Fruit fly (Drosophila melanogaster): ENCODE results near the gene CG34296.
A peak's percentile ranks its signal among the peaks of the same experiment; 100 is the strongest.

CG34296 gene

dm6 chr3R:29758129-29758733 lies 35.9 kb downstream of the CG34296 start (continued):
- peak; percentile 59 for TF ChIP-seq acj6 (GFP tag; optimal IDR thresholded peaks at IDR 0.05)
- peak; percentile 23 for TF ChIP-seq spab (GFP tag; optimal IDR thresholded peaks at IDR 0.05)
- TF ChIP-seq CG9139 (GFP tag; optimal IDR thresholded peaks at IDR 0.05) = no peak
- TF ChIP-seq Ets21C (GFP tag; optimal IDR thresholded peaks at IDR 0.05) = no peak
- TF ChIP-seq svp (GFP tag) = peak; percentile 63
- peak; percentile 78 for TF ChIP-seq CG32006 (GFP tag; optimal IDR thresholded peaks at IDR 0.05)
- peak; percentile 83 for TF ChIP-seq CG8119 (GFP tag; IDR thresholded peaks at IDR 0.05)
- TF ChIP-seq Hr38 (GFP tag; optimal IDR thresholded peaks at IDR 0.05) = no peak
- peak; percentile 59 for TF ChIP-seq Met (GFP tag; optimal IDR thresholded peaks at IDR 0.05)
- no peak for TF ChIP-seq CG6854 (GFP tag; optimal IDR thresholded peaks at IDR 0.05)
- peak; percentile 34 for TF ChIP-seq CG11902 (GFP tag; optimal IDR thresholded peaks at IDR 0.05)
- TF ChIP-seq CG6163 (GFP tag; IDR thresholded peaks at IDR 0.05) = peak; percentile 85
- TF ChIP-seq CG34406 (GFP tag; optimal IDR thresholded peaks at IDR 0.05) = peak; percentile 62
- peak; percentile 33 for TF ChIP-seq Smox (GFP tag; optimal IDR thresholded peaks at IDR 0.05)
- peak; percentile 84 for TF ChIP-seq eg (GFP tag; IDR thresholded peaks at IDR 0.05)
- peak; percentile 57 for TF ChIP-seq CG4318 (GFP tag; optimal IDR thresholded peaks at IDR 0.05)
- TF ChIP-seq Lpt (GFP tag; optimal IDR thresholded peaks at IDR 0.05) = peak; percentile 38
- TF ChIP-seq achi (GFP tag; optimal IDR thresholded peaks at IDR 0.05) = peak; percentile 63

dm6 chr3R:29758734-29759131 lies 36.4 kb downstream of the CG34296 start:
- TF ChIP-seq CG31627 (GFP tag; optimal IDR thresholded peaks at IDR 0.05) = no peak
- TF ChIP-seq topi (GFP tag; optimal IDR thresholded peaks at IDR 0.05) = no peak
- TF ChIP-seq ss (GFP tag; optimal IDR thresholded peaks at IDR 0.05) = no peak
- TF ChIP-seq CG1621 (tag; optimal IDR thresholded peaks at IDR 0.05) = no peak
- TF ChIP-seq lz (GFP tag; optimal IDR thresholded peaks at IDR 0.05) = no peak
- TF ChIP-seq CG6792 (GFP tag; optimal IDR thresholded peaks at IDR 0.05) = no peak
- TF ChIP-seq Hr38 (GFP tag; optimal IDR thresholded peaks at IDR 0.05) = no peak

dm6 chr3R:29760042-29760441 lies 37.7 kb downstream of the CG34296 start:
- TF ChIP-seq achi (GFP tag; optimal IDR thresholded peaks at IDR 0.05) = no peak
- no peak for TF ChIP-seq Lpt (GFP tag; optimal IDR thresholded peaks at IDR 0.05)
- no peak for TF ChIP-seq fkh (GFP tag; optimal IDR thresholded peaks at IDR 0.05)
- no peak for TF ChIP-seq Eip75B (GFP tag; optimal IDR thresholded peaks at IDR 0.05)
- no peak for TF ChIP-seq CG16779 (tag; optimal IDR thresholded peaks at IDR 0.05)
- TF ChIP-seq dac (GFP tag; optimal IDR thresholded peaks at IDR 0.05) = no peak
- TF ChIP-seq Hr39 (GFP tag; optimal IDR thresholded peaks at IDR 0.05) = no peak
- no peak for TF ChIP-seq eg (GFP tag; IDR thresholded peaks at IDR 0.05)
- no peak for TF ChIP-seq CG15336 (GFP tag; IDR thresholded peaks at IDR 0.05)
- no peak for TF ChIP-seq Eip78C (GFP tag)
- TF ChIP-seq net (GFP tag; optimal IDR thresholded peaks at IDR 0.05) = no peak
- TF ChIP-seq CG6276 (GFP tag; optimal IDR thresholded peaks at IDR 0.05) = no peak
- TF ChIP-seq Smox (GFP tag; optimal IDR thresholded peaks at IDR 0.05) = no peak
- no peak for TF ChIP-seq Eip93F (GFP tag; optimal IDR thresholded peaks at IDR 0.05)
- no peak for TF ChIP-seq CG4318 (GFP tag; optimal IDR thresholded peaks at IDR 0.05)
- TF ChIP-seq CG3032 (tag; optimal IDR thresholded peaks at IDR 0.05) = peak; percentile 2
- TF ChIP-seq pdm3 (GFP tag; optimal IDR thresholded peaks at IDR 0.05) = no peak
- TF ChIP-seq CG6808 (GFP tag; optimal IDR thresholded peaks at IDR 0.05) = peak; percentile 9
- TF ChIP-seq OdsH (GFP tag; optimal IDR thresholded peaks at IDR 0.05) = peak; percentile 22
- no peak for TF ChIP-seq CG11902 (GFP tag; optimal IDR thresholded peaks at IDR 0.05)
- TF ChIP-seq CG6792 (GFP tag; optimal IDR thresholded peaks at IDR 0.05) = no peak
- no peak for TF ChIP-seq fd59A (GFP tag; optimal IDR thresholded peaks at IDR 0.05)
- no peak for TF ChIP-seq vri (GFP tag; optimal IDR thresholded peaks at IDR 0.05)
- no peak for TF ChIP-seq ss (GFP tag; optimal IDR thresholded peaks at IDR 0.05)
- no peak for TF ChIP-seq Hr38 (GFP tag; optimal IDR thresholded peaks at IDR 0.05)
- TF ChIP-seq Ets21C (GFP tag; optimal IDR thresholded peaks at IDR 0.05) = no peak
- TF ChIP-seq CG3919 (GFP tag; optimal IDR thresholded peaks at IDR 0.05) = peak; percentile 17
- TF ChIP-seq CG32006 (GFP tag; optimal IDR thresholded peaks at IDR 0.05) = no peak
- no peak for TF ChIP-seq acj6 (GFP tag; optimal IDR thresholded peaks at IDR 0.05)
- no peak for TF ChIP-seq Ets96B (tag; optimal IDR thresholded peaks at IDR 0.05)
- TF ChIP-seq CG11294 (GFP tag; IDR thresholded peaks at IDR 0.05) = no peak
- no peak for TF ChIP-seq CG8119 (GFP tag; IDR thresholded peaks at IDR 0.05)
- TF ChIP-seq cyc (GFP tag; optimal IDR thresholded peaks at IDR 0.05) = no peak
